Fruit fly (Drosophila melanogaster): ENCODE results near the gene CG10602.

DNA sequence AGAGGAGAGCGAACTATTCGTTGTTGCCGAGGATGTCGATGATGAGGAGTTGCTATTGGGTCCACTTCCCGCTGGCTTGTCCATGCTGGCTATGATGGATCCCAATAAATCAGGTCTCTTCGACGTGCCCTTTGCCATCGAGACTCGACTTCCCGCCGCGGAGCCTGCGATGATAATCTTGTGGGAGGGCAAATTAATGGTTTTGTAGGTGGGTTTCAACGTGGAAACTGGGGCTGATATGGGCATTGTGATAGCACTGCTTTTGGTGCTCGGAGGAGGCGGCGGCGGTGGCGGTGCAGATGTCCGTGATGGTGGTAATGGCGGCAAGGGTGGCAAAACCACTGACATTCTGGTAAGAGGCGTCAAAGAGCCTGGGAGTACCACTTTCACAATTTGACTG lies 24.5 kb downstream of the CG10602 start:
- TF ChIP-seq CG17806 (tag; optimal IDR thresholded peaks at IDR 0.05) (no peak), rn (GFP tag; IDR thresholded peaks at IDR 0.05) (no peak), CG14655 (GFP tag; optimal IDR thresholded peaks at IDR 0.05) (no peak), Pif1A (GFP tag; optimal IDR thresholded peaks at IDR 0.05) (no peak), CG13204 (GFP tag; optimal IDR thresholded peaks at IDR 0.05) (no peak), Pif1B (GFP tag; optimal IDR thresholded peaks at IDR 0.05) (no peak)

Data from whole organism, pupa.